Fruit fly (Drosophila melanogaster): ENCODE data around the gene CG9915.

Gene CG9915

dm6 chrX:16332615-16333288 lies 19.8 kb upstream of the CG9915 start (continued):
- TF ChIP-seq Fer3 (tag; optimal IDR thresholded peaks at IDR 0.05) (peak; percentile 96), CG1792 (GFP tag; optimal IDR thresholded peaks at IDR 0.05) (peak; percentile 92), Tbp (GFP tag; optimal IDR thresholded peaks at IDR 0.05) (no peak), nmo (GFP tag; optimal IDR thresholded peaks at IDR 0.05) (peak; percentile 98), bab2 (GFP tag; optimal IDR thresholded peaks at IDR 0.05) (peak; percentile 95), Sry-β (GFP tag; optimal IDR thresholded peaks at IDR 0.05) (peak; percentile 69), fu2 (GFP tag; optimal IDR thresholded peaks at IDR 0.05) (peak; percentile 95), jing (GFP tag; optimal IDR thresholded peaks at IDR 0.05) (peak; percentile 91), gcm2 (GFP tag; optimal IDR thresholded peaks at IDR 0.05) (peak; percentile 86), HHEX (GFP tag; optimal IDR thresholded peaks at IDR 0.05) (peak; percentile 96), CG7839 (tag; optimal IDR thresholded peaks at IDR 0.05) (peak; percentile 98), CG30020 (tag; optimal IDR thresholded peaks at IDR 0.05) (peak; percentile 90), CG6689 (GFP tag; IDR thresholded peaks at IDR 0.05) (peak; percentile 88), CG14050 (GFP tag; IDR thresholded peaks at IDR 0.05) (peak; percentile 89), ATbp (GFP tag; optimal IDR thresholded peaks at IDR 0.05) (peak; percentile 94), CG12219 (GFP tag; optimal IDR thresholded peaks at IDR 0.05) (peak; percentile 96), CG9797 (GFP tag; optimal IDR thresholded peaks at IDR 0.05) (peak; percentile 49), eve (GFP tag; optimal IDR thresholded peaks at IDR 0.05) (no peak), Spps (tag; optimal IDR thresholded peaks at IDR 0.05) (peak; percentile 93), CG12155 (GFP tag; optimal IDR thresholded peaks at IDR 0.05) (peak; percentile 92), Mad (GFP tag; optimal IDR thresholded peaks at IDR 0.05) (peak; percentile 94), CG14441 (GFP tag; IDR thresholded peaks at IDR 0.05) (peak; percentile 92), kay (GFP tag; optimal IDR thresholded peaks at IDR 0.05) (peak; percentile 90), Bgb (GFP tag; IDR thresholded peaks at IDR 0.05; ENCODE audit: partially characterized antibody) (no peak), hb (GFP tag; IDR thresholded peaks at IDR 0.05; ENCODE audit: partially characterized antibody) (no peak), CG6254 (GFP tag; optimal IDR thresholded peaks at IDR 0.05) (peak; percentile 91), CG18476 (GFP tag; optimal IDR thresholded peaks at IDR 0.05) (peak; percentile 96), CG31388 (GFP tag; optimal IDR thresholded peaks at IDR 0.05) (peak; percentile 73), dan (GFP tag; IDR thresholded peaks at IDR 0.05) (no peak), MTF-1 (GFP tag; optimal IDR thresholded peaks at IDR 0.05; ENCODE audit: borderline replicate concordance) (peak; percentile 77), CG13123 (GFP tag; optimal IDR thresholded peaks at IDR 0.05) (peak; percentile 88), CG15011 (GFP tag; optimal IDR thresholded peaks at IDR 0.05) (peak; percentile 95), CG12236 (GFP tag; optimal IDR thresholded peaks at IDR 0.05) (peak; percentile 93), CG11695 (GFP tag; IDR thresholded peaks at IDR 0.05) (peak; percentile 97), tna (GFP tag; IDR thresholded peaks at IDR 0.05; ENCODE audit: partially characterized antibody) (no peak), CG7372 (GFP tag; IDR thresholded peaks at IDR 0.05) (peak; percentile 93), wor (GFP tag; IDR thresholded peaks at IDR 0.05) (peak; percentile 87), Sox100B (GFP tag; optimal IDR thresholded peaks at IDR 0.05) (peak; percentile 98), CG2202 (tag; optimal IDR thresholded peaks at IDR 0.05) (peak; percentile 94), CG17568 (GFP tag; optimal IDR thresholded peaks at IDR 0.05) (peak; percentile 93), CG16863 (GFP tag; optimal IDR thresholded peaks at IDR 0.05) (peak; percentile 96), CG9876 (GFP tag; optimal IDR thresholded peaks at IDR 0.05) (peak; percentile 91), CG34224 (GFP tag; IDR thresholded peaks at IDR 0.05; ENCODE audit: partially characterized antibody) (no peak), ftz-f1 (GFP tag; optimal IDR thresholded peaks at IDR 0.05) (no peak), exex (tag; optimal IDR thresholded peaks at IDR 0.05) (peak; percentile 89), Sry-δ (GFP tag; optimal IDR thresholded peaks at IDR 0.05) (peak; percentile 49), Mrtf (GFP tag; IDR thresholded peaks at IDR 0.05) (peak; percentile 90), Doc3 (GFP tag; IDR thresholded peaks at IDR 0.05; ENCODE audit: partially characterized antibody) (no peak), insv (GFP tag; optimal IDR thresholded peaks at IDR 0.05) (peak; percentile 18 to 77)

Data from whole organism, embryonic.